Fruit fly (Drosophila melanogaster): ENCODE measurements around the gene Lcp65Ag2.

DNA sequence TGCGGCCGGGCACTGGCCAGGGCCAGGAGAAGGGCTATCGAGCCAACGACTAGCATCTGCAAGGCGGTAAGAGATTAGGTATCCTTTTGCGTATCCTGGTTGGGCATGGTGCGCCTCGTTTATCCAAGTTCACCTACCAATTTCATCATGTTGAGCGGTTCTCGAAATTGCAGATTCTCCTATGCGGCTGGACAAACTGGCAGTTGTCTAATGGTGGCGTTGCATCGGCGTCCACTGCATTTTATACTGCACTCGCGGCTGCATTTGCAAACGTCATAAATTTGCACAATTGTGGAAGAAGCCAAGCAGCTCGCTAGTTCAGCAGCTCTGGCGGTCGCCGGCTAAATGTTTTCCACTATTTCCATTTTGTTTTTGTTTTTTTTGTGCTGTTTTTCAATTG is 19.1 kb upstream of the Lcp65Ag2 start, which contains the start of gene Acp65Aa:
- TF ChIP-seq psq (optimal IDR thresholded peaks at IDR 0.05) (no peak), usp (GFP tag; optimal IDR thresholded peaks at IDR 0.05) (no peak)

Data from whole organism.